Fruit fly (Drosophila melanogaster): Measurements from ENCODE around the gene MTA1-like.

Gene MTA1-like

dm6 chr3R:5624115-5624878 lies 24.2 kb downstream of the MTA1-like start, which contains the start of the genes Dph4, Spec2 and RpL13A (continued):
- peak; percentile 99 for TF ChIP-seq CG17912 (GFP tag; optimal IDR thresholded peaks at IDR 0.05)
- peak; percentile 86 for TF ChIP-seq CG4282 (GFP tag; optimal IDR thresholded peaks at IDR 0.05)
- TF ChIP-seq YL-1 (GFP tag; optimal IDR thresholded peaks at IDR 0.05): peak; percentile 99
- peak; percentile 85 for TF ChIP-seq grau (tag; optimal IDR thresholded peaks at IDR 0.05)
- TF ChIP-seq CG9876 (GFP tag; optimal IDR thresholded peaks at IDR 0.05): peak; percentile 92
- peak; percentile 93 for TF ChIP-seq CG12744 (GFP tag; optimal IDR thresholded peaks at IDR 0.05)
- TF ChIP-seq CG42726 (GFP tag; IDR thresholded peaks at IDR 0.05; ENCODE audit: partially characterized antibody): no peak
- TF ChIP-seq CG11696 (GFP tag; IDR thresholded peaks at IDR 0.05): no peak
- peak; percentile 74 for TF ChIP-seq az2 (GFP tag; optimal IDR thresholded peaks at IDR 0.05)
- TF ChIP-seq tio (GFP tag; optimal IDR thresholded peaks at IDR 0.05): no peak
- TF ChIP-seq CG17829 (tag; optimal IDR thresholded peaks at IDR 0.05): peak; percentile 91
- peak; percentile 88 for TF ChIP-seq CG1529 (GFP tag; optimal IDR thresholded peaks at IDR 0.05)
- TF ChIP-seq CG12104 (GFP tag; optimal IDR thresholded peaks at IDR 0.05): peak; percentile 96
- TF ChIP-seq CG4328 (GFP tag; optimal IDR thresholded peaks at IDR 0.05): peak; percentile 97
- peak; percentile 80 for TF ChIP-seq CG12942 (GFP tag; optimal IDR thresholded peaks at IDR 0.05)
- TF ChIP-seq CG10543 (GFP tag; optimal IDR thresholded peaks at IDR 0.05): peak; percentile 98
- TF ChIP-seq MESR4 (GFP tag; optimal IDR thresholded peaks at IDR 0.05): peak; percentile 100
- TF ChIP-seq CG10959 (GFP tag; IDR thresholded peaks at IDR 0.05): no peak
- peak; percentile 87 for TF ChIP-seq CG10274 (GFP tag; optimal IDR thresholded peaks at IDR 0.05)
- peak; percentile 97 for TF ChIP-seq CG6765 (GFP tag; optimal IDR thresholded peaks at IDR 0.05)
- TF ChIP-seq CG2116 (GFP tag; optimal IDR thresholded peaks at IDR 0.05): peak; percentile 100
- no peak for TF ChIP-seq usp (GFP tag; optimal IDR thresholded peaks at IDR 0.05)
- TF ChIP-seq Rfx (GFP tag; IDR thresholded peaks at IDR 0.05): no peak
- TF ChIP-seq CG1647 (GFP tag; optimal IDR thresholded peaks at IDR 0.05): peak; percentile 82
- peak; percentile 81 to 93 for TF ChIP-seq dpn (GFP tag; optimal IDR thresholded peaks at IDR 0.05)
- no peak for TF ChIP-seq Hr39 (optimal IDR thresholded peaks at IDR 0.05)
- no peak for TF ChIP-seq Mrtf (GFP tag; IDR thresholded peaks at IDR 0.05)
- TF ChIP-seq CG13894 (tag; optimal IDR thresholded peaks at IDR 0.05): peak; percentile 82
- peak; percentile 77 for TF ChIP-seq fd3F (GFP tag; optimal IDR thresholded peaks at IDR 0.05)
- TF ChIP-seq lmd (GFP tag; IDR thresholded peaks at IDR 0.05): no peak
- TF ChIP-seq Rx (GFP tag; IDR thresholded peaks at IDR 0.05): no peak
- peak; percentile 95 for TF ChIP-seq CG17186 (GFP tag; optimal IDR thresholded peaks at IDR 0.05)
- TF ChIP-seq CG13775 (GFP tag; optimal IDR thresholded peaks at IDR 0.05): peak; percentile 97
- peak; percentile 82 for TF ChIP-seq CG15479 (GFP tag; optimal IDR thresholded peaks at IDR 0.05)
- TF ChIP-seq Adf1 (GFP tag; IDR thresholded peaks at IDR 0.05): no peak
- TF ChIP-seq TFAM (GFP tag; optimal IDR thresholded peaks at IDR 0.05): peak; percentile 83
- TF ChIP-seq seq (GFP tag; IDR thresholded peaks at IDR 0.05): no peak
- peak; percentile 57 for TF ChIP-seq D (optimal IDR thresholded peaks at IDR 0.05)
- peak; percentile 89 for TF ChIP-seq D (GFP tag; optimal IDR thresholded peaks at IDR 0.05)
- TF ChIP-seq CG32767 (GFP tag; IDR thresholded peaks at IDR 0.05): no peak
- TF ChIP-seq CG9817 (tag; optimal IDR thresholded peaks at IDR 0.05): peak; percentile 90
- TF ChIP-seq MTF-1 (GFP tag; optimal IDR thresholded peaks at IDR 0.05; ENCODE audit: borderline replicate concordance): peak; percentile 98
- no peak for TF ChIP-seq CG2199 (GFP tag; IDR thresholded peaks at IDR 0.05)
- peak; percentile 96 for TF ChIP-seq bcd (GFP tag; optimal IDR thresholded peaks at IDR 0.05)
- peak; percentile 71 for TF ChIP-seq CG2120 (GFP tag; optimal IDR thresholded peaks at IDR 0.05)
- TF ChIP-seq CG34422 (GFP tag; IDR thresholded peaks at IDR 0.05): no peak
- no peak for TF ChIP-seq Nf-YA (GFP tag; IDR thresholded peaks at IDR 0.05)
- TF ChIP-seq Hey (tag; optimal IDR thresholded peaks at IDR 0.05): peak; percentile 93
- TF ChIP-seq fd64A (GFP tag; optimal IDR thresholded peaks at IDR 0.05): peak; percentile 95
- peak; percentile 57 for TF ChIP-seq Chrac-16 (GFP tag; optimal IDR thresholded peaks at IDR 0.05)
